Fruit fly (Drosophila melanogaster): ENCODE data around the gene LIMK1.

DNA sequence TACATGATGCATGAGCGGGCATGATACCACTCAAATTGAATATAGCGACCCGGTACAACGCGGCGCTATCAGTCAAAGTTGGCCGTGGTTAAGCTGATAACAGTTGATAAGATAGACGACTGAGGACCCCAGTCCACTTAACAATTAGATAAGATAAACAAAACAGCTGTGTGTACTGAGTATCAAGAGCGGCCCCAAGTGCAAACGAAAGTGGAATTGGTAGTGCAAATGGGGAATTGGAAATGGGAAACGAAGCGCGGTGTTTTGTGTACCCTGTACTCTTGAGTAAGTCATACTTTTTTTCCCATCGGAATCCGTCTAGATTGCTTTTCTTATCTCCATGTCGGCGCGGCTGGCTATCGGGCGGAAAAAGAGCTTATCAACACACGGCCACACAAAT lies 14.3 kb downstream of the LIMK1 start:
- TF ChIP-seq CTCF (optimal IDR thresholded peaks at IDR 0.05) (no peak), CG8478 (optimal IDR thresholded peaks at IDR 0.05) (no peak)
